Fruit fly (Drosophila melanogaster) Kc167 (cell line): Measurements from ENCODE around the gene CG6282.

Experiments used
- Sin3A ChIP-seq: fragments of >200 bp; optimal IDR thresholded peaks from 2 replicates; lab custom pipeline; 2018; ENCODE audit warnings: missing external identifiers
- h ChIP-seq: fragments of >200 bp; optimal IDR thresholded peaks from 3 replicates; lab custom pipeline; 2018; ENCODE audit warnings: missing external identifiers
- insv ChIP-seq: fragments of >200 bp; optimal IDR thresholded peaks from 3 replicates; lab custom pipeline; 2018; ENCODE audit warnings: missing external identifiers

- TF ChIP-seq Sin3A = no peak
- no peak for TF ChIP-seq insv (lab: Kevin White, UChicago)
- no peak for TF ChIP-seq h (lab: Kevin White, UChicago)
These were observed 26.0 kb upstream of the CG6282 start for dm6 chr3L:8578470-8578869.
